Worm (Caenorhabditis elegans): Measurements from ENCODE around the gene D2023.6.

DNA sequence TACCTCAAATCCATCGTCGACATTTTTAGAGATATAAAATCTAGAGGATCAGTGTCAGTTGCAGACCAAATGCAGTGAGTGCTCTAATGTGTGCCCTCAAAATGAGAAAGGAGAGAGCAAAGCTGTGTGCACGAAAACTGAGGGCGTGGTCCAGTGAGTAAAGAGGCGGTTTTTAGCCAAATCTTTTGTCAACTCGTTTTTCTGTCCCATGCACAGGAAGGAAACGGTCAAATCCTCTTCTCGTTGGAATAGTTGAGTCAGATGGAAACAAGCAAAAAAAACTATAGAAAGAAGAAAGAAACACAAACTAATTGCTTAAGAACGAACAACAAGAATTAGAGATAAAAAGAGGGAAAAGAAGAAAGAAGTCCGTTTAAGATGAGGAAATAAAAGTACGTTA lies 15.2 kb upstream of the D2023.6 start, which contains the start of gene D2023.3:
- TF ChIP-seq dao-5 (tag; optimal IDR thresholded peaks at IDR 0.05) (no peak), W03F9.2 (tag; optimal IDR thresholded peaks at IDR 0.05) (no peak), him-1 (tag; optimal IDR thresholded peaks at IDR 0.05) (no peak)
